Fruit fly (Drosophila melanogaster): Measurements from ENCODE around the gene nonA-l.

The nonA-l gene

DNA sequence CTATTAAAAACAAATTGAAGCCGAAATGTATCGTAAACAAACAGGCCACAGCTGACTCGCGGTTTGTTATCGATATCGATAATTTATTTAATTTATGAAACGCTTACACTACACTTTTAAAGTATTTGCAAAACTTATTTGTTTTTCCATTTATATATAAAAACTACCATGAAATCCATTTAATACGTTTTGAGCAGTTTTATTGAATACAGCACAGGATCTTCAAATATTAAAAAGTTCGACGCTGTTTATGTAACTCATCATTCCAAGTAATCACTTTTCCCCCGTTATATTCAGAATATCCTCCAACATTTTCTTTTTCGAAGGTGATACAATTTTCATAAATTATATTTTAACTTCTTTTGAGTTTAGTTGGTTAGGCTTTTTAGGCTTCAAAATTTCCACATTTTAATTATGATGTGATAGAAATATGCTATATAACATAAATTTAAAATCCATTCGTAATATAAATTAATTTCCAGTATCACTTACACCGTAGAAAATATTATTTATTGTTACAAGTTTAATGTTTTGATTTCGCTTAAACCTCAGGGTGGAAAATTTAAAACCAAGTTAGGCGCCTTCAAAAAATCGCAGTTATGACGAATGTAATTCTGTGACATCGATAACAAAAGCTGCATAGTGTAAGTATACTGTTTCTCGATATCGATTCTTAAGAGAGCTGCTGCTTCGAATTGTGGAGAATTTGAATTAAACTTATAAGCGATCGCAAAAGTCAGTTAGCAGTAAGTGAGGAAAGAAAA, 7.1 kb downstream of the nonA-l start, which contains the start of the genes CG10324 and CCT3 (continued):
- peak; percentile 91 for TF ChIP-seq CG30020 (tag; optimal IDR thresholded peaks at IDR 0.05)
- peak; percentile 59; the same call in 1 of the 2 replicates for TF ChIP-seq CG6689 (GFP tag; IDR thresholded peaks at IDR 0.05)
- TF ChIP-seq fd64A (GFP tag; optimal IDR thresholded peaks at IDR 0.05), result no peak
- TF ChIP-seq gsb-n (tag; optimal IDR thresholded peaks at IDR 0.05), result no peak
- TF ChIP-seq fru (optimal IDR thresholded peaks at IDR 0.05), result no peak
- no peak for TF ChIP-seq CG15011 (GFP tag; optimal IDR thresholded peaks at IDR 0.05)
- no peak for TF ChIP-seq Hr51 (GFP tag; optimal IDR thresholded peaks at IDR 0.05)
- peak; percentile 23 for TF ChIP-seq shn (GFP tag; optimal IDR thresholded peaks at IDR 0.05)
- peak; percentile 72 for TF ChIP-seq amos (GFP tag; IDR thresholded peaks at IDR 0.05; ENCODE audit: partially characterized antibody)
- no peak for TF ChIP-seq z (GFP tag; IDR thresholded peaks at IDR 0.05)
- 0 out of 3 replicates have a peak, but pooled peaks have one; percentile 25 for TF ChIP-seq B-H1 (GFP tag; IDR thresholded peaks at IDR 0.05)
- TF ChIP-seq twi (tag; optimal IDR thresholded peaks at IDR 0.05), result peak; percentile 62
- no peak for TF ChIP-seq gce (GFP tag; IDR thresholded peaks at IDR 0.05)
- TF ChIP-seq CG17385 (GFP tag; optimal IDR thresholded peaks at IDR 0.05), result peak; percentile 78
- TF ChIP-seq CG34224 (GFP tag; IDR thresholded peaks at IDR 0.05; ENCODE audit: partially characterized antibody), result no peak; the same call in 2 of the 3 replicates
- peak; percentile 15 for TF ChIP-seq CG2202 (tag; optimal IDR thresholded peaks at IDR 0.05)
- peak; percentile 72 for TF ChIP-seq CG2120 (GFP tag; optimal IDR thresholded peaks at IDR 0.05)
- peak; percentile 78 for TF ChIP-seq Fer3 (tag; optimal IDR thresholded peaks at IDR 0.05)
- no peak for TF ChIP-seq emc (GFP tag; optimal IDR thresholded peaks at IDR 0.05)
- peak; percentile 44 for TF ChIP-seq CG10654 (GFP tag; optimal IDR thresholded peaks at IDR 0.05)
- TF ChIP-seq kni (GFP tag; optimal IDR thresholded peaks at IDR 0.05), result no peak
- peak; percentile 50 for TF ChIP-seq NC2β (GFP tag; optimal IDR thresholded peaks at IDR 0.05)
- no peak for TF ChIP-seq hkb (optimal IDR thresholded peaks at IDR 0.05)
- TF ChIP-seq hkb (GFP tag; IDR thresholded peaks at IDR 0.05), result peak; percentile 61
- no peak for TF ChIP-seq ftz-f1 (GFP tag; optimal IDR thresholded peaks at IDR 0.05)
- no peak; the same call in 1 of the 2 replicates for TF ChIP-seq CG42726 (GFP tag; IDR thresholded peaks at IDR 0.05; ENCODE audit: partially characterized antibody)
- no peak for TF ChIP-seq CG6813 (GFP tag; optimal IDR thresholded peaks at IDR 0.05)
- peak; percentile 76 for TF ChIP-seq unpg (GFP tag; optimal IDR thresholded peaks at IDR 0.05)
- peak; percentile 86 for TF ChIP-seq Med (GFP tag)
- peak; percentile 39; the same call in 1 of the 2 replicates for TF ChIP-seq CG14441 (GFP tag; IDR thresholded peaks at IDR 0.05)
- TF ChIP-seq Gsc (GFP tag; IDR thresholded peaks at IDR 0.05), result no peak
- TF ChIP-seq CG4360 (GFP tag; IDR thresholded peaks at IDR 0.05), result no peak
- peak; percentile 52 for TF ChIP-seq CG12299 (tag; optimal IDR thresholded peaks at IDR 0.05)
- no peak for TF ChIP-seq ATbp (GFP tag; optimal IDR thresholded peaks at IDR 0.05)
- TF ChIP-seq CG11456 (GFP tag; IDR thresholded peaks at IDR 0.05), result no peak
- TF ChIP-seq CrebB (tag; optimal IDR thresholded peaks at IDR 0.05), result peak; percentile 19
- TF ChIP-seq CG7372 (GFP tag; IDR thresholded peaks at IDR 0.05), result peak; percentile 67
- TF ChIP-seq ci (GFP tag; IDR thresholded peaks at IDR 0.05), result peak; percentile 67; the same call in 2 of the 3 replicates
- no peak for TF ChIP-seq Neu2 (GFP tag; optimal IDR thresholded peaks at IDR 0.05; ENCODE audit: borderline replicate concordance)
- peak; percentile 37 for TF ChIP-seq pzg (GFP tag; optimal IDR thresholded peaks at IDR 0.05)
- peak; percentile 51 for TF ChIP-seq HHEX (GFP tag; optimal IDR thresholded peaks at IDR 0.05)
- no peak for TF ChIP-seq Myb (GFP tag; optimal IDR thresholded peaks at IDR 0.05)
- no peak for TF ChIP-seq GATAe (GFP tag; conservative IDR thresholded peaks at IDR 0.05)
- TF ChIP-seq CG9215 (GFP tag; IDR thresholded peaks at IDR 0.05), result peak; percentile 24; the same call in 1 of the 2 replicates
- no peak for TF ChIP-seq NC2α (GFP tag; optimal IDR thresholded peaks at IDR 0.05)
- TF ChIP-seq Chrac-16 (GFP tag; optimal IDR thresholded peaks at IDR 0.05), result peak; percentile 52
- TF ChIP-seq CG11504 (tag; optimal IDR thresholded peaks at IDR 0.05), result no peak
- no peak for TF ChIP-seq Vsx1 (GFP tag; optimal IDR thresholded peaks at IDR 0.05)
- peak; percentile 46 for TF ChIP-seq CG10147 (GFP tag; optimal IDR thresholded peaks at IDR 0.05)

Measured in whole organism, embryonic.